Worm (Caenorhabditis elegans) whole organism, L4 larva: ENCODE measurements around the gene taap-1.

Experiments used
- Y75B8A.6 ChIP-seq: fragments of 200-800 bp; sonication (Bioruptor generic); IDR thresholded peaks from 2 replicates; pipeline ENCODE4 v1.3.6; 2022; ENCODE audit warnings: missing genetic modification reagents, missing genetic modification characterization, missing compliant biosample characterization
- aha-1 ChIP-seq: fragments of 150-350 bp; peaks from one replicate; lab custom pipeline; 2014; ENCODE audit warnings: missing biosample characterization, missing genetic modification characterization
- ceh-20 ChIP-seq: fragments of 200-800 bp; sonication (Bioruptor generic); IDR thresholded peaks from 2 replicates; pipeline ENCODE4 v1.3.6; 2022; ENCODE audit warnings: missing genetic modification reagents, missing genetic modification characterization, missing compliant biosample characterization
- cey-2 ChIP-seq: sonication (generic microtip); optimal IDR thresholded peaks from 3 replicates; lab custom pipeline; 2017; ENCODE audit warnings: missing genetic modification characterization, mild to moderate bottlenecking, missing compliant biosample characterization, antibody characterized with exemption, borderline replicate concordance; ENCODE audit not compliant: insufficient read depth
- daf-16 ChIP-seq, 3 experiments: sonication (generic microtip); optimal IDR thresholded peaks; 2 replicates each; lab custom pipeline; 2016 to 2017; ENCODE audit warnings: missing genetic modification characterization in 3 of 3, missing genetic modification reagents in 3 of 3, mild to moderate bottlenecking in 2 of 3, missing compliant biosample characterization in 2 of 3, missing biosample characterization in 1 of 3, moderate library complexity in 1 of 3
- daf-8 ChIP-seq: fragments of 200-800 bp; sonication (Bioruptor generic); IDR thresholded peaks from 2 replicates; pipeline ENCODE4 v1.3.6; 2022; ENCODE audit warnings: missing genetic modification characterization, missing compliant biosample characterization
- dmd-6 ChIP-seq: fragments of 200-800 bp; sonication (Bioruptor generic); IDR thresholded peaks from 2 replicates; pipeline ENCODE4 v1.3.6; 2022; ENCODE audit warnings: missing genetic modification reagents, missing genetic modification characterization, missing compliant biosample characterization
- dpl-1 ChIP-seq: fragments of 150-350 bp; optimal IDR thresholded peaks from 2 replicates; lab custom pipeline; 2014; ENCODE audit warnings: missing biosample characterization, missing genetic modification reagents, missing genetic modification characterization
- dve-1 ChIP-seq: sonication (generic microtip); optimal IDR thresholded peaks from 2 replicates; lab custom pipeline; 2017; ENCODE audit warnings: antibody characterized with exemption, mild to moderate bottlenecking, missing genetic modification characterization, missing compliant biosample characterization; ENCODE audit not compliant: insufficient read depth
- hif-1 ChIP-seq, 2 experiments: sonication (generic microtip); optimal IDR thresholded peaks; 2 replicates each; lab custom pipeline; 2016 to 2017; ENCODE audit warnings: missing compliant biosample characterization in 2 of 2, missing genetic modification characterization in 2 of 2, missing genetic modification reagents in 2 of 2, missing genotype in 2 of 2, mild to moderate bottlenecking in 1 of 2
- hlh-11 ChIP-seq: fragments of 200-800 bp; sonication (Bioruptor generic); optimal IDR thresholded peaks from 2 replicates; lab custom pipeline; 2018; ENCODE audit warnings: mild to moderate bottlenecking, missing genetic modification characterization, missing compliant biosample characterization
- hlh-30 ChIP-seq: sonication (generic microtip); optimal IDR thresholded peaks from 2 replicates; lab custom pipeline; 2017; ENCODE audit warnings: antibody characterized with exemption, mild to moderate bottlenecking, missing genetic modification characterization, missing compliant biosample characterization; ENCODE audit not compliant: insufficient read depth
- lin-13 ChIP-seq: fragments of 150-350 bp; optimal IDR thresholded peaks from 2 replicates; lab custom pipeline; 2014; ENCODE audit warnings: missing biosample characterization, missing genetic modification reagents, missing genetic modification characterization
- lin-15B ChIP-seq: fragments of 150-350 bp; sonication (generic microtip); optimal IDR thresholded peaks from 3 replicates; lab custom pipeline; 2014; ENCODE audit warnings: missing biosample characterization, missing genetic modification characterization
- lin-38 ChIP-seq: fragments of 200-800 bp; sonication (Bioruptor generic); IDR thresholded peaks from 2 replicates; pipeline ENCODE4 v1.3.6; 2022; ENCODE audit warnings: missing genetic modification reagents, missing genetic modification characterization, missing compliant biosample characterization
- lsy-2 ChIP-seq, 2 experiments: fragments of 150-350 bp in 1 of 2; sonication (generic microtip) in 1 of 2; optimal IDR thresholded peaks; 2 replicates each; lab custom pipeline; 2014 to 2017; ENCODE audit warnings: missing biosample characterization in 2 of 2, missing genetic modification characterization in 2 of 2
- madf-5 ChIP-seq, 2 experiments: fragments of 200-800 bp; sonication (Bioruptor generic); IDR thresholded peaks; 2 replicates each; pipeline ENCODE4 v1.3.6; 2022; ENCODE audit warnings: missing compliant biosample characterization in 2 of 2, missing genetic modification characterization in 2 of 2
- mep-1 ChIP-seq: fragments of 150-350 bp; sonication (generic microtip); optimal IDR thresholded peaks from 3 replicates; lab custom pipeline; 2014; ENCODE audit warnings: missing biosample characterization, missing genetic modification characterization
- mes-2 ChIP-seq: sonication (generic microtip); optimal IDR thresholded peaks from 2 replicates; lab custom pipeline; 2016; ENCODE audit warnings: missing genotype, mild to moderate bottlenecking, missing genetic modification characterization, missing compliant biosample characterization; ENCODE audit not compliant: poor library complexity, severe bottlenecking
- mxl-2 ChIP-seq: fragments of 200-800 bp; sonication (Bioruptor generic); conservative IDR thresholded peaks from 2 replicates; pipeline ENCODE4 v1.3.6; 2022; ENCODE audit warnings: missing genetic modification reagents, missing genetic modification characterization, missing compliant biosample characterization
- mxl-3 ChIP-seq: fragments of 200-800 bp; sonication (Bioruptor generic); optimal IDR thresholded peaks from 2 replicates; lab custom pipeline; 2018; ENCODE audit warnings: mild to moderate bottlenecking, missing genetic modification characterization, missing compliant biosample characterization
- nhr-102 ChIP-seq: sonication (generic microtip); optimal IDR thresholded peaks from 2 replicates; lab custom pipeline; 2016; ENCODE audit warnings: mild to moderate bottlenecking, missing genetic modification characterization, moderate library complexity, missing compliant biosample characterization
- nhr-111 ChIP-seq: fragments of 200-800 bp; sonication (Bioruptor generic); optimal IDR thresholded peaks from 2 replicates; lab custom pipeline; 2018; ENCODE audit warnings: mild to moderate bottlenecking, missing genetic modification characterization, missing compliant biosample characterization
- nhr-25 ChIP-seq: sonication (generic microtip); optimal IDR thresholded peaks from 2 replicates; lab custom pipeline; 2017; ENCODE audit warnings: missing genetic modification characterization, mild to moderate bottlenecking, missing compliant biosample characterization, antibody characterized with exemption, moderate library complexity, borderline replicate concordance; ENCODE audit not compliant: insufficient read depth
- nhr-28 ChIP-seq: fragments of 150-350 bp; optimal IDR thresholded peaks from 2 replicates; lab custom pipeline; 2014; ENCODE audit warnings: missing biosample characterization, missing genetic modification characterization
- nhr-41 ChIP-seq: fragments of 200-800 bp; sonication (Bioruptor generic); IDR thresholded peaks from 2 replicates; pipeline ENCODE4 v1.3.6; 2022; ENCODE audit warnings: missing genetic modification reagents, missing genetic modification characterization, missing compliant biosample characterization
- nhr-48 ChIP-seq: sonication (generic microtip); optimal IDR thresholded peaks from 2 replicates; lab custom pipeline; 2016; ENCODE audit warnings: mild to moderate bottlenecking, missing genetic modification characterization, missing compliant biosample characterization
- nhr-6 ChIP-seq: fragments of 150-350 bp; optimal IDR thresholded peaks from 2 replicates; lab custom pipeline; 2014; ENCODE audit warnings: missing biosample characterization, missing genetic modification characterization
- nhr-77 ChIP-seq: fragments of 150-350 bp; optimal IDR thresholded peaks from 2 replicates; lab custom pipeline; 2014; ENCODE audit warnings: missing biosample characterization, missing genetic modification characterization
- pha-4 ChIP-seq, 2 experiments: fragments of 150-350 bp in 1 of 2; fragments of 200-800 bp in 1 of 2; sonication (Bioruptor generic) in 1 of 2; IDR thresholded peaks in 1 of 2; optimal IDR thresholded peaks in 1 of 2; 2 replicates each; pipeline versions ENCODE4 v1.3.6 to Lab custom; 2014 to 2022; ENCODE audit warnings: missing genetic modification characterization in 2 of 2, missing genetic modification reagents in 2 of 2, missing biosample characterization in 1 of 2, missing compliant biosample characterization in 1 of 2
- php-3 ChIP-seq: fragments of 200-800 bp; sonication (Bioruptor generic); IDR thresholded peaks from 2 replicates; pipeline ENCODE4 v1.3.6; 2022; ENCODE audit warnings: missing genetic modification reagents, missing genetic modification characterization, missing compliant biosample characterization
- pqm-1 ChIP-seq: sonication (generic microtip); optimal IDR thresholded peaks from 2 replicates; lab custom pipeline; 2017; ENCODE audit warnings: missing biosample characterization, missing genetic modification characterization
- spr-1 ChIP-seq: sonication (generic microtip); optimal IDR thresholded peaks from 2 replicates; lab custom pipeline; 2016; ENCODE audit warnings: mild to moderate bottlenecking, missing genetic modification characterization, missing compliant biosample characterization
- tra-1 ChIP-seq: fragments of 200-800 bp; sonication (Bioruptor generic); IDR thresholded peaks from 2 replicates; pipeline ENCODE4 v1.3.6; 2022; ENCODE audit warnings: missing genetic modification reagents, missing genetic modification characterization, missing compliant biosample characterization
- unc-130 ChIP-seq: sonication (generic microtip); optimal IDR thresholded peaks from 2 replicates; lab custom pipeline; 2016; ENCODE audit warnings: missing genetic modification reagents, missing genetic modification characterization, missing compliant biosample characterization

taap-1 gene

DNA sequence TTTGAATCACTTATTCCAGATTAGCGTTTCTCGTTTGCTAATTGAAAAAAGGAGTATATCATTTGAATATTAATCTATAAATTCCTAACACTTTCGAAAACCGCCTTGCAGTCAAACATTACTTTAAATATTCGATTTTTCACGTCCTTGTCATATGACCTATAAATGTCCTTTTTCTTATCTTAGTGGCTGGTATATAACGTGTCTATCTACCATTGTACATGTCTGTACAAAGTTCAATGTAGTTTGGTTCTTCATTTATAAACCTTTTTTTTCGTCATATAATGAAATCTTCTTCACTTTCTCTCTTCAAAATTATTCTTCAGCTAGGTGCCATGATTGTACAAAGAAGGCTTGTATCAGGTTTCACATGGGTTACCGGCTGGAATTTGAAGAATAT lies 1.9 kb upstream of the taap-1 start, which contains the start of gene gbh-2 (continued):
- TF ChIP-seq tra-1 (GFP tag; lab: Robert Waterston, UW) (peak; percentile 36; the same call in 1 of the 2 replicates), nhr-25 (tag; lab: Kevin White, UChicago) (peak; percentile 22), nhr-77 (peak; percentile 64), mep-1 (tag; lab: Kevin White, UChicago) (peak; percentile 81), nhr-6 (tag; lab: Kevin White, UChicago) (no peak), Y75B8A.6 (GFP tag; lab: Robert Waterston, UW) (no peak)

DNA sequence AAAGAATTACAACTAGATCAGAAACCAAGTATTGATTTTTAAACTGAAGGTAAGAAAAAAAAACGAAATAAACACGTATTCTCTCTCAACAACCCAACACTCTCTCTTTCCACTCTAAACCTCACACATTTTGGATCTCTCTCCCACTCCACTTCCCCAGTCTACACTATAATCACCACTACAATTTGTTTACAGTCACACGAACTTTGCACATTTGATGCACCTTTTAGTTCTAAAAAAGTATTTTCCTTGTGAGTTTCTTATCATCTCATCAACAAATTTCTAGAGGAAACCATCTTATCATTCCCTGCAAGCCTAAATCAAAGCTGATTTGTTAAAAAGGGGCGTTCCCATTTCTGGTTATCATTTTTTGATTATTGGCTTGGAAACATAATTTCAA lies 875 bp upstream of the taap-1 start:
- 0 out of 2 replicates have a peak, but pooled peaks have one; percentile 42 for TF ChIP-seq pha-4 (GFP tag; IDR thresholded peaks at IDR 0.05; lab: Robert Waterston, UW)
- no peak for TF ChIP-seq pha-4 (tag; optimal IDR thresholded peaks at IDR 0.05; lab: Kevin White, UChicago)
- peak; percentile 85 for TF ChIP-seq dmd-6 (GFP tag; lab: Robert Waterston, UW)
- TF ChIP-seq nhr-48 (tag; lab: Kevin White, UChicago), result peak; percentile 73
- TF ChIP-seq dve-1 (tag; lab: Kevin White, UChicago), result peak; percentile 94
- TF ChIP-seq mxl-3 (GFP tag; lab: Kevin White, UChicago), result peak; percentile 19
- TF ChIP-seq spr-1 (tag; lab: Kevin White, UChicago), result no peak
- no peak for TF ChIP-seq unc-130 (GFP tag; lab: Kevin White, UChicago)
- TF ChIP-seq nhr-25 (tag; lab: Kevin White, UChicago), result peak; percentile 16
- no peak for TF ChIP-seq lin-38 (GFP tag; lab: Robert Waterston, UW)
- peak; percentile 87 for TF ChIP-seq hlh-11 (tag; lab: Kevin White, UChicago)
- TF ChIP-seq daf-16 (GFP tag; optimal IDR thresholded peaks at IDR 0.05; lab: Kevin White, UChicago), result peak in 1 of 2 experiments; percentile 77
- TF ChIP-seq daf-16 (tag; optimal IDR thresholded peaks at IDR 0.05; lab: Kevin White, UChicago), result peak; percentile 98
- TF ChIP-seq nhr-77, result peak; percentile 73
- no peak for TF ChIP-seq daf-8
- TF ChIP-seq mes-2 (tag; lab: Kevin White, UChicago), result peak; percentile 30
- peak; percentile 80 for TF ChIP-seq aha-1 (tag; lab: Kevin White, UChicago)
- no peak for TF ChIP-seq ceh-20 (GFP tag; lab: Robert Waterston, UW)
- TF ChIP-seq nhr-28 (tag; lab: Kevin White, UChicago), result peak; percentile 100
- TF ChIP-seq pqm-1, result peak; percentile 56
- TF ChIP-seq nhr-41, result no peak
- peak; percentile 18 for TF ChIP-seq nhr-102 (tag; lab: Kevin White, UChicago)
- no peak for TF ChIP-seq cey-2 (tag; lab: Kevin White, UChicago)
- TF ChIP-seq nhr-111 (GFP tag; lab: Kevin White, UChicago), result no peak
- TF ChIP-seq lin-13 (GFP tag; lab: Kevin White, UChicago), result peak; percentile 41
- peak; percentile 54 for TF ChIP-seq hlh-30
- no peak for TF ChIP-seq lin-15B (tag; lab: Kevin White, UChicago)
- TF ChIP-seq mxl-2, result no peak
- no peak for TF ChIP-seq dpl-1 (GFP tag; lab: Kevin White, UChicago)
- TF ChIP-seq hif-1 (tag; optimal IDR thresholded peaks at IDR 0.05; lab: Kevin White, UChicago), result peak in 1 of 2 experiments; percentile 86
- TF ChIP-seq madf-5 (GFP tag; IDR thresholded peaks at IDR 0.05; lab: Robert Waterston, UW), result no peak
- TF ChIP-seq mep-1 (tag; lab: Kevin White, UChicago), result peak; percentile 58
- peak; percentile 63; the same call in 1 of the 2 replicates for TF ChIP-seq php-3 (GFP tag; lab: Robert Waterston, UW)
- peak in 1 of 2 experiments; percentile 51 for TF ChIP-seq lsy-2 (tag; optimal IDR thresholded peaks at IDR 0.05; lab: Kevin White, UChicago)
